Worm (Caenorhabditis elegans) whole organism, L3 larva: ENCODE measurements around the gene F44B9.5.

Source experiments
- ZK546.5 ChIP-seq: sonication (generic microtip); optimal IDR thresholded peaks from 2 replicates; lab custom pipeline; 2017; ENCODE audit warnings: missing biosample characterization, missing genetic modification characterization
- ama-1 ChIP-seq: fragments of 150-350 bp; optimal IDR thresholded peaks from 2 replicates; lab custom pipeline; 2018
- ceh-16 ChIP-seq: sonication (generic microtip); optimal IDR thresholded peaks from 2 replicates; lab custom pipeline; 2017; ENCODE audit warnings: missing biosample characterization, missing genetic modification characterization
- ceh-28 ChIP-seq: fragments of 150-350 bp; optimal IDR thresholded peaks from 2 replicates; lab custom pipeline; 2014; ENCODE audit warnings: missing biosample characterization, missing genetic modification reagents, missing genetic modification characterization
- ceh-82 ChIP-seq: fragments of 150-350 bp; optimal IDR thresholded peaks from 2 replicates; lab custom pipeline; 2014; ENCODE audit warnings: missing biosample characterization, missing genetic modification characterization
- ceh-9 ChIP-seq: sonication (generic microtip); optimal IDR thresholded peaks from 2 replicates; lab custom pipeline; 2018; ENCODE audit warnings: missing biosample characterization, missing genetic modification characterization
- daf-12 ChIP-seq: fragments of 150-350 bp; optimal IDR thresholded peaks from 2 replicates; lab custom pipeline; 2014; ENCODE audit warnings: missing biosample characterization, missing genetic modification reagents, missing genetic modification characterization
- egl-27 ChIP-seq: sonication (generic microtip); optimal IDR thresholded peaks from 4 replicates; lab custom pipeline; 2017; ENCODE audit warnings: missing biosample characterization, missing genetic modification reagents, missing genetic modification characterization
- egl-5 ChIP-seq: fragments of 150-350 bp; optimal IDR thresholded peaks from 2 replicates; lab custom pipeline; 2017; ENCODE audit warnings: missing biosample characterization, missing genetic modification reagents, missing genetic modification characterization, inconsistent platforms
- elt-2 ChIP-seq: sonication (generic microtip); optimal IDR thresholded peaks from 2 replicates; lab custom pipeline; 2016; ENCODE audit warnings: missing genetic modification reagents, mild to moderate bottlenecking, missing genetic modification characterization, missing compliant biosample characterization
- fkh-10 ChIP-seq: sonication (generic microtip); optimal IDR thresholded peaks from 2 replicates; lab custom pipeline; 2017; ENCODE audit warnings: missing biosample characterization, missing genetic modification reagents, missing genetic modification characterization
- fkh-2 ChIP-seq: fragments of 150-350 bp; optimal IDR thresholded peaks from 2 replicates; lab custom pipeline; 2014; ENCODE audit warnings: missing biosample characterization, missing genetic modification reagents, missing genetic modification characterization
- fos-1 ChIP-seq: fragments of 150-350 bp; optimal IDR thresholded peaks from 2 replicates; lab custom pipeline; 2014; ENCODE audit warnings: missing biosample characterization, missing genetic modification characterization
- hmg-11 ChIP-seq: sonication (generic microtip); optimal IDR thresholded peaks from 2 replicates; lab custom pipeline; 2016; ENCODE audit warnings: missing genetic modification characterization, missing compliant biosample characterization
- lin-15B ChIP-seq: fragments of 150-350 bp; optimal IDR thresholded peaks from 2 replicates; lab custom pipeline; 2014; ENCODE audit warnings: missing biosample characterization, missing genetic modification characterization
- lin-39 ChIP-seq: fragments of 150-350 bp; optimal IDR thresholded peaks from 2 replicates; lab custom pipeline; 2018; ENCODE audit warnings: missing biosample characterization, missing genetic modification reagents, missing genetic modification characterization
- lsy-12 ChIP-seq: sonication (generic microtip); optimal IDR thresholded peaks from 2 replicates; lab custom pipeline; 2016; ENCODE audit warnings: mild to moderate bottlenecking, missing genetic modification characterization, missing compliant biosample characterization
- mdl-1 ChIP-seq: fragments of 150-350 bp; optimal IDR thresholded peaks from 2 replicates; lab custom pipeline; 2014; ENCODE audit warnings: missing biosample characterization, missing genetic modification characterization
- mml-1 ChIP-seq: fragments of 150-350 bp; sonication (generic microtip); optimal IDR thresholded peaks from 3 replicates; lab custom pipeline; 2014; ENCODE audit warnings: missing biosample characterization, missing genetic modification characterization
- nfya-1 ChIP-seq: sonication (generic microtip); optimal IDR thresholded peaks from 2 replicates; lab custom pipeline; 2017; ENCODE audit warnings: missing genetic modification characterization, mild to moderate bottlenecking, missing compliant biosample characterization, antibody characterized with exemption, moderate library complexity; ENCODE audit not compliant: insufficient read depth
- nhr-11 ChIP-seq: fragments of 150-350 bp; optimal IDR thresholded peaks from 2 replicates; lab custom pipeline; 2014; ENCODE audit warnings: missing biosample characterization, missing genetic modification characterization
- nhr-23 ChIP-seq: fragments of 150-350 bp; optimal IDR thresholded peaks from 2 replicates; lab custom pipeline; 2014; ENCODE audit warnings: missing biosample characterization, missing genetic modification reagents, missing genetic modification characterization
- nhr-28 ChIP-seq: fragments of 150-350 bp; optimal IDR thresholded peaks from 2 replicates; lab custom pipeline; 2014; ENCODE audit warnings: missing biosample characterization, missing genetic modification characterization
- nhr-43 ChIP-seq: sonication (generic microtip); optimal IDR thresholded peaks from 2 replicates; lab custom pipeline; 2016; ENCODE audit warnings: mild to moderate bottlenecking, missing genetic modification characterization, missing compliant biosample characterization; ENCODE audit not compliant: poor library complexity, severe bottlenecking
- nhr-67 ChIP-seq: fragments of 150-350 bp; optimal IDR thresholded peaks from 2 replicates; lab custom pipeline; 2014; ENCODE audit warnings: missing biosample characterization, missing genetic modification characterization
- nhr-76 ChIP-seq: fragments of 150-350 bp; sonication (generic microtip); optimal IDR thresholded peaks from 5 replicates; lab custom pipeline; 2014; ENCODE audit warnings: missing biosample characterization, missing genetic modification characterization
- nhr-77 ChIP-seq: fragments of 150-350 bp; optimal IDR thresholded peaks from 2 replicates; lab custom pipeline; 2014; ENCODE audit warnings: missing biosample characterization, missing genetic modification characterization
- pqm-1 ChIP-seq: fragments of 150-350 bp; optimal IDR thresholded peaks from 2 replicates; lab custom pipeline; 2017; ENCODE audit warnings: missing biosample characterization, missing genetic modification characterization, inconsistent platforms
- sea-2 ChIP-seq: fragments of 150-350 bp; sonication (generic microtip); optimal IDR thresholded peaks from 4 replicates; lab custom pipeline; 2014; ENCODE audit warnings: missing biosample characterization, missing genetic modification reagents, missing genetic modification characterization
- skn-1 ChIP-seq: fragments of 150-350 bp; optimal IDR thresholded peaks from 2 replicates; lab custom pipeline; 2014; ENCODE audit warnings: missing biosample characterization, missing genetic modification characterization
- zag-1 ChIP-seq: fragments of 150-350 bp; optimal IDR thresholded peaks from 2 replicates; lab custom pipeline; 2014; ENCODE audit warnings: missing biosample characterization, missing genetic modification characterization

Gene F44B9.5

DNA sequence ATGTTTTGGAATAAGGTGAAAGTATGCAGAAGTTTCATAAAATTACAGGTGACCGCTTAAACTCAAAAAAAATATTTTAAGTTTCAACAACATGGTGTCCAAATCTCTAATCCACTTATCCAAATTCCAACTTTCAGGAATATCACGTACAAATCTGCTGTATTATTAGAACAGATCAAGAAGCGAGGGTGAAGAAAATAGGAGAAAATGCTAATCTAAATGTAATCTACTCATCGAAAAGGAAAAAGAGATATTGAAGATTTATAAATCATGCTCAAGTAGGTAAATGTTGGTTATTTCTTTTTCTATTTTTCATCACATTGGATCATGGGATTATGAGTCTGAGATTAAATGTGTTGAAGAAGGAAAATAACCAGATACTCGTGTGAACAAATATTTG is 14.8 kb downstream of the F44B9.5 start:
- TF ChIP-seq fkh-10 (GFP tag; lab: Kevin White, UChicago) (no peak), ceh-28 (tag; lab: Kevin White, UChicago) (no peak), ceh-16 (tag; lab: Kevin White, UChicago) (no peak), hmg-11 (tag; lab: Kevin White, UChicago) (no peak), ZK546.5 (tag; lab: Kevin White, UChicago) (no peak), nhr-43 (no peak), nhr-11 (no peak)
- TF ChIP-seq, all 47 proteins: peak for 0

DNA sequence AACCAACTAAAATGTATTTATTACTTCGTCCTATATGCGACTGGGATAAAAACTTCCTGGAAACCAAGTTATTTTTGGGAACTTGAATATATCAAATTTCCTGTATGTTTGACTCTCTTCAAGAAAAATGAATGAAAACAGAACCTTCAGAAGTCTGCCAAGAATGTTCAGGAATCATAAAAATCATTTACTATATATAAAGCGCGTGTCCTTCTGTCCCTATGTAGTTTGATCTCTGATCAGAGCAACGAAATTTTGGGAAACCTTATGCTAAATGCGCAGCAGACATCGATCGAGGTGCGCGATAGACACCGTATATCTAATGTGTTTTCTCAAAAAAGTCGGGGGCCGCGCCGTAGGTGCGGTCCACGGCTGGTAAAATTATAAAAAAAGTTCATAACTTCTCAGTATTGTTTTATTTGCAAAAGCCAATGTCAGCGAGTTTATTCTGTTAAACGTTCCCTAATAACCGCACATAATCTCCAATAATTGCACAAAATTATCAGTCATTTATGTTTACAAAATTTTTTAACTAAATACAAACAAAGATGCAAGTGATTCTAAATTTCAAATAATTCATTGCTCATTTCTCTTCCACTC is 18.8 kb downstream of the F44B9.5 start:
- no peak for TF ChIP-seq ama-1 (lab: Kevin White, UChicago)
- no peak for TF ChIP-seq fos-1 (tag; lab: Kevin White, UChicago)
- TF ChIP-seq egl-27 (tag; lab: Kevin White, UChicago), result no peak
- TF ChIP-seq sea-2, result no peak
- no peak for TF ChIP-seq nhr-77 (tag; lab: Kevin White, UChicago)
- TF ChIP-seq ceh-9 (tag; lab: Kevin White, UChicago), result no peak
- no peak for TF ChIP-seq mdl-1
- TF ChIP-seq egl-5 (tag; lab: Kevin White, UChicago), result no peak
- no peak for TF ChIP-seq pqm-1 (tag; lab: Kevin White, UChicago)
- TF ChIP-seq hmg-11 (tag; lab: Kevin White, UChicago), result no peak
- no peak for TF ChIP-seq ceh-82 (tag; lab: Kevin White, UChicago)
- no peak for TF ChIP-seq fkh-2 (tag; lab: Kevin White, UChicago)
- no peak for TF ChIP-seq nfya-1
- TF ChIP-seq daf-12, result no peak
- no peak for TF ChIP-seq nhr-76

DNA sequence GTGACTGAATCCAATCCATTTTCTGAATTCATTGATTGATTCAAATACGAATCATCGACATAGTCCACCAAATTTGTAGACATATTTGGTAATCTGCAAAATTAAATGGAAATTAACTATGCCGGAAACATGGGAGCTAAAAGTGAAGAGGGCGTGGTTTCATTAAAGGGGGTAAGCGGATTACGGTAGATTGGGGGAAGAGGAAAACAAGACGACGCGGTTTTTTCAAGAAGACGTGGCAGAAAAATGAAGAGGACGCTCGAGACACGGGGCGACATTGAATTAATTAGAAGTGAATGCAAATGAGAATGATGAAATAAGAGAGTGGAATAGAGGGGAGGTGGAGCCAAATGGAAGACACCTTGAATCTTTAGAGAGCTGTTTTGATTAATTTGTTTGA is 20.0 kb downstream of the F44B9.5 start, which contains the start of gene npr-17:
npr-17 (minus strand) TSS at position 101 of the 400 bp plus-strand sequence.
- TF ChIP-seq ceh-82 (tag; lab: Kevin White, UChicago) (no peak), lin-15B (no peak), nhr-76 (no peak)

DNA sequence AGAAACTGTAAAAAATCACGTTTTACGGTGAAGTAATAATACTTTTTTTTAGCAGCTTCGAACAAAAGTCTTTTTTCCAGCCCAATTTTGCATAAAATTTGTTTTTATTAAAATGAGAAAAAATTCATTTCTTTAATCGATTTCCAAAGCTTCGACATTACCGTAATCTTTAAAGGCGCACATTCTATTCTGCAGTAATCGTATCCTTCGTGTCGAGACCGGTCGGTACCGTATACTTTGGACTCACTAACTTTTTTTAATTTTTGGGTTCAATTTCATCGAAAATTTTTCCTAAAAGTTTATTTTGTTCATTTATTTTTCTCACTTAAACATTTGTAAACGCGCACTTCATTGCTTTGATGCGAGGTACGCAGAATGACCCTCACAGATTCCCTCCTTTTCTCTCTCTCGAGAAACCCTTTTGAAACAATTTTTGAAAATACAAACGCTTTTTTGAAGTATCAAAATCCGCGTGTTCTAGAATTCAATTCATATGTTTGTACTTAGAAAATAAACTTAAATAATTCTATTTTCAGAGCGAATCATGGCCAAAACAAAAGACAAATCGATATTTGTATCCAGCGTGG is 29.7 kb downstream of the F44B9.5 start, which contains the start of gene hrpk-2:
hrpk-2 (plus strand) TSS at position 537 of the 587 bp plus-strand sequence.
- TF ChIP-seq lsy-12 (tag; lab: Kevin White, UChicago) (no peak), fkh-10 (GFP tag; lab: Kevin White, UChicago) (no peak), lin-15B (no peak), egl-5 (tag; lab: Kevin White, UChicago) (no peak), nhr-77 (tag; lab: Kevin White, UChicago) (no peak), fos-1 (tag; lab: Kevin White, UChicago) (no peak), zag-1 (tag; lab: Kevin White, UChicago) (no peak), nfya-1 (no peak), elt-2 (tag; lab: Kevin White, UChicago) (no peak), ceh-82 (tag; lab: Kevin White, UChicago) (no peak)

DNA sequence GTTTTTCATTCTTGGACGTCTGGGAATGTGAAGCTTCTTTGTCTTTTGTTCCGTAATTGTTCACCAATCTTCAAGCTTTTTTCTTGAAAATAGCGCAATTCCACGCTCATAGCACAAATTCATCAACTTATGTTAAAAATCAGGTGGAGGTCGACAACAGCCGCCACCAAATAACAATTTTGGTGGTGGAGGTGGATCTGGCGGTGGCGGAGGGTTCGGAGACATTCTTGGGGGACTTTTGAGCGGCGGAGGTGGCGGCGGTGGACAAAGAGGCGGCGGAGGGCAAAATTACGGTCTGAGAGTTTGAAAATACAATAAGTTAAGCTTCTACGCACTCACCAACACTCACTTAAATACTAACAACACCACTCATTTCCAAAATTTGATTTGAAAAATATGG is 34.4 kb downstream of the F44B9.5 start:
- TF ChIP-seq fkh-10 (GFP tag; lab: Kevin White, UChicago), result no peak
- TF ChIP-seq nhr-67 (tag; lab: Kevin White, UChicago), result no peak
- no peak for TF ChIP-seq ceh-16 (tag; lab: Kevin White, UChicago)
- TF ChIP-seq fkh-2 (tag; lab: Kevin White, UChicago), result no peak
- TF ChIP-seq egl-5 (tag; lab: Kevin White, UChicago), result no peak
- TF ChIP-seq mdl-1, result no peak
- TF ChIP-seq egl-27 (tag; lab: Kevin White, UChicago), result no peak
- TF ChIP-seq mml-1 (tag; lab: Kevin White, UChicago), result no peak
- no peak for TF ChIP-seq ama-1 (lab: Kevin White, UChicago)

DNA sequence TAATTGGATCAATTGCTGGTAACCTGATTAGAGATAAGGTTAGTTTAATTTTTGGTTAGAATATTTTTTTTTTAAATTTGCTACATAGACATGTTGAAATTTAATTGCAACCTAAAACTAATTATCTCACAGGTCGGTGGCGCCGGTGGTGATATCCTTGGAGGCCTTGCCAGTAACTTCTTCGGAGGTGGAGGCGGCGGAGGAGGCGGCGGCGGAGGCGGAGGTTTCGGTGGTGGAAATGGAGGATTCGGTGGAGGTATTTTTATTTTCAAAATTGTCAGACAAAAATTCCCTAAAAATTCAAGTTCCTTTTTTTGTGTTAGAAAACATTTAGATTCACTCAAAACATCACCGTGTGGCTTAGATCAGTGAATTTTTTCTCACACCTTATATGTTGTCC is 35.1 kb downstream of the F44B9.5 start:
- TF ChIP-seq lsy-12 (tag; lab: Kevin White, UChicago) (no peak), skn-1 (tag; lab: Kevin White, UChicago) (no peak), nhr-28 (tag; lab: Kevin White, UChicago) (no peak), lin-39 (no peak), nhr-76 (no peak), ceh-16 (tag; lab: Kevin White, UChicago) (no peak), nhr-23 (tag; lab: Kevin White, UChicago) (no peak), nfya-1 (no peak)
